Worm (Caenorhabditis elegans): ENCODE data around the gene cal-4.

The cal-4 gene

ce11 chrIV:10543361-10543760 lies 22.2 kb downstream of the cal-4 start (continued):
- no peak for TF ChIP-seq alr-1 (tag; optimal IDR thresholded peaks at IDR 0.05; ENCODE audit: borderline replicate concordance)
- TF ChIP-seq nhr-19 (GFP tag; conservative IDR thresholded peaks at IDR 0.05), result no peak
- no peak for TF ChIP-seq egl-13 (tag; optimal IDR thresholded peaks at IDR 0.05)

ce11 chrIV:10545038-10545437 lies 23.8 kb downstream of the cal-4 start, which contains the start of gene T07G12.5:
T07G12.5 (minus strand) TSS chrIV:10545138.
- TF ChIP-seq elt-2 (tag; optimal IDR thresholded peaks at IDR 0.05) (peak; percentile 47), tbx-2 (tag; optimal IDR thresholded peaks at IDR 0.05) (no peak)

- no peak for TF ChIP-seq ets-5 (GFP tag; IDR thresholded peaks at IDR 0.05)
- TF ChIP-seq unc-130 (tag; optimal IDR thresholded peaks at IDR 0.05), result no peak
- no peak for TF ChIP-seq lir-3 (tag; optimal IDR thresholded peaks at IDR 0.05; ENCODE audit: poor library complexity)
- TF ChIP-seq Y116A8C.19 (tag; optimal IDR thresholded peaks at IDR 0.05; ENCODE audit: borderline replicate concordance), result no peak
- no peak for TF ChIP-seq fkh-4 (tag; optimal IDR thresholded peaks at IDR 0.05; ENCODE audit: borderline replicate concordance)
- TF ChIP-seq hlh-17 (GFP tag; optimal IDR thresholded peaks at IDR 0.05; ENCODE audit: borderline replicate concordance), result no peak
- no peak for TF ChIP-seq snpc-4 (tag; optimal IDR thresholded peaks at IDR 0.05)
- TF ChIP-seq F16B12.6 (tag; optimal IDR thresholded peaks at IDR 0.05), result no peak
- no peak for TF ChIP-seq egl-13 (tag; optimal IDR thresholded peaks at IDR 0.05)
- no peak for TF ChIP-seq sup-37 (GFP tag; optimal IDR thresholded peaks at IDR 0.05)
- no peak for TF ChIP-seq unc-30 (tag; optimal IDR thresholded peaks at IDR 0.05)
- no peak for TF ChIP-seq mdl-1 (tag; optimal IDR thresholded peaks at IDR 0.05)
- TF ChIP-seq dpl-1 (GFP tag; optimal IDR thresholded peaks at IDR 0.05), result no peak
- no peak for TF ChIP-seq mep-1 (tag; optimal IDR thresholded peaks at IDR 0.05)
- TF ChIP-seq aha-1 (tag; optimal IDR thresholded peaks at IDR 0.05), result no peak
- no peak for TF ChIP-seq aly-2 (tag; optimal IDR thresholded peaks at IDR 0.05)
- TF ChIP-seq jun-1 (tag; optimal IDR thresholded peaks at IDR 0.05), result no peak
- TF ChIP-seq alr-1 (tag; optimal IDR thresholded peaks at IDR 0.05; ENCODE audit: borderline replicate concordance), result no peak
- TF ChIP-seq tlp-1 (tag; optimal IDR thresholded peaks at IDR 0.05), result no peak
- no peak for TF ChIP-seq ces-1 (GFP tag; optimal IDR thresholded peaks at IDR 0.05)
Observed at ce11 chrIV:10546589-10547136, 25.5 kb downstream of the cal-4 start, which contains the start of gene zim-1. zim-1 (plus strand) TSS chrIV:10547086.

- no peak for TF ChIP-seq mdl-1 (tag; optimal IDR thresholded peaks at IDR 0.05)
- no peak for TF ChIP-seq ceh-8 (GFP tag; optimal IDR thresholded peaks at IDR 0.05)
- TF ChIP-seq ztf-11 (tag; optimal IDR thresholded peaks at IDR 0.05), result no peak
- TF ChIP-seq ama-1 (optimal IDR thresholded peaks at IDR 0.05), result no peak
- no peak for TF ChIP-seq skn-1 (tag; optimal IDR thresholded peaks at IDR 0.05)
- no peak for TF ChIP-seq F16B12.6 (tag; optimal IDR thresholded peaks at IDR 0.05)
- no peak for TF ChIP-seq snu-23 (GFP tag; optimal IDR thresholded peaks at IDR 0.05)
Observed at ce11 chrIV:10554947-10555346, 33.7 kb downstream of the cal-4 start, which contains the start of gene zim-2. zim-2 (plus strand) TSS chrIV:10555247.

ce11 chrIV:10558415-10558814 lies 37.2 kb downstream of the cal-4 start, which contains the start of gene zim-3:
zim-3 (plus strand) TSS chrIV:10558715.
- TF ChIP-seq skn-1 (tag; optimal IDR thresholded peaks at IDR 0.05) (no peak), unc-130 (tag; optimal IDR thresholded peaks at IDR 0.05) (no peak), sup-37 (GFP tag; optimal IDR thresholded peaks at IDR 0.05) (no peak), nhr-20 (tag; optimal IDR thresholded peaks at IDR 0.05) (no peak), fkh-4 (tag; optimal IDR thresholded peaks at IDR 0.05; ENCODE audit: borderline replicate concordance) (no peak), aly-2 (tag; optimal IDR thresholded peaks at IDR 0.05) (no peak), dsc-1 (tag; optimal IDR thresholded peaks at IDR 0.05) (no peak), grh-1 (GFP tag; IDR thresholded peaks at IDR 0.05) (no peak), egl-27 (tag; optimal IDR thresholded peaks at IDR 0.05) (no peak), alr-1 (tag; optimal IDR thresholded peaks at IDR 0.05; ENCODE audit: borderline replicate concordance) (no peak), nhr-12 (tag; optimal IDR thresholded peaks at IDR 0.05) (no peak), hlh-17 (GFP tag; optimal IDR thresholded peaks at IDR 0.05; ENCODE audit: borderline replicate concordance) (no peak), swsn-7 (tag; optimal IDR thresholded peaks at IDR 0.05) (no peak), elt-3 (tag; optimal IDR thresholded peaks at IDR 0.05) (no peak), mef-2 (tag; optimal IDR thresholded peaks at IDR 0.05) (no peak), fos-1 (tag; optimal IDR thresholded peaks at IDR 0.05) (no peak), rnt-1 (tag; optimal IDR thresholded peaks at IDR 0.05) (no peak), tlp-1 (tag; optimal IDR thresholded peaks at IDR 0.05) (no peak)
